Worm (Caenorhabditis elegans): ENCODE results near the gene sprr-1.

sprr-1 gene

ce11 chrX:15465050-15465449 lies 1.1 kb upstream of the sprr-1 start:
- TF ChIP-seq sdc-2 (tag; optimal IDR thresholded peaks at IDR 0.05) (no peak), fkh-10 (GFP tag; optimal IDR thresholded peaks at IDR 0.05) (no peak), ztf-16 (tag; optimal IDR thresholded peaks at IDR 0.05) (no peak), unc-42 (tag; optimal IDR thresholded peaks at IDR 0.05) (peak; percentile 32), pag-3 (tag; optimal IDR thresholded peaks at IDR 0.05; ENCODE audit: borderline replicate concordance) (no peak)

DNA sequence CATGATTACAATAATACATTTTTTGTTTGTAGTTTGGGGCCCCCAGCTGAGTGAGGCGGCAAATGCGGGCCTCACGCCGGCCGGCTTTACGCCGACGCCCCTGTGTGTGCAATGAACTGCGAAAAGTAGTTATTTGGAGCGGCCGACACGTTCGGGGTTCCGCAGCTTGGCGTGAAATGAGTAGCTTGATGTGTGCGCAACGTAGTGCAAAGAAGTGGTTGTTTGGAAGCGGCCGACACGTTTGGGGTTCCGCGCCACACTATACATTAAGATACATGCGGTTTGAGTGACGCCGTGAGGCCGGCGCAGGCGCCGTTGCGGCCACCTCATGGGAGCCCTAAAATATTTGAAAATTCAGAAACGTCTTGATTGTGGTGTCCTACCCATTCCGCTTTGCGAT lies 2.6 kb downstream of the sprr-1 start:
- TF ChIP-seq syd-9 (tag; optimal IDR thresholded peaks at IDR 0.05) (no peak), F13H6.1 (tag; optimal IDR thresholded peaks at IDR 0.05) (no peak), fax-1 (tag; optimal IDR thresholded peaks at IDR 0.05) (no peak), pat-9 (tag; optimal IDR thresholded peaks at IDR 0.05) (no peak), Y22D7AL.16 (tag; optimal IDR thresholded peaks at IDR 0.05) (no peak), ceh-9 (tag; optimal IDR thresholded peaks at IDR 0.05) (no peak), C08G9.2 (tag; optimal IDR thresholded peaks at IDR 0.05) (no peak), mec-3 (tag; optimal IDR thresholded peaks at IDR 0.05; ENCODE audit: borderline replicate concordance) (no peak), unc-42 (tag; optimal IDR thresholded peaks at IDR 0.05) (no peak), che-1 (tag; optimal IDR thresholded peaks at IDR 0.05) (no peak), dve-1 (tag; optimal IDR thresholded peaks at IDR 0.05) (no peak), tbx-2 (tag; optimal IDR thresholded peaks at IDR 0.05) (no peak), madf-2 (tag; optimal IDR thresholded peaks at IDR 0.05) (no peak), pag-3 (tag; optimal IDR thresholded peaks at IDR 0.05; ENCODE audit: borderline replicate concordance) (no peak), pqm-1 (tag; optimal IDR thresholded peaks at IDR 0.05) (no peak), ceh-19 (GFP tag; optimal IDR thresholded peaks at IDR 0.05) (no peak), dmd-4 (tag; optimal IDR thresholded peaks at IDR 0.05; ENCODE audit: borderline replicate concordance) (no peak)

DNA sequence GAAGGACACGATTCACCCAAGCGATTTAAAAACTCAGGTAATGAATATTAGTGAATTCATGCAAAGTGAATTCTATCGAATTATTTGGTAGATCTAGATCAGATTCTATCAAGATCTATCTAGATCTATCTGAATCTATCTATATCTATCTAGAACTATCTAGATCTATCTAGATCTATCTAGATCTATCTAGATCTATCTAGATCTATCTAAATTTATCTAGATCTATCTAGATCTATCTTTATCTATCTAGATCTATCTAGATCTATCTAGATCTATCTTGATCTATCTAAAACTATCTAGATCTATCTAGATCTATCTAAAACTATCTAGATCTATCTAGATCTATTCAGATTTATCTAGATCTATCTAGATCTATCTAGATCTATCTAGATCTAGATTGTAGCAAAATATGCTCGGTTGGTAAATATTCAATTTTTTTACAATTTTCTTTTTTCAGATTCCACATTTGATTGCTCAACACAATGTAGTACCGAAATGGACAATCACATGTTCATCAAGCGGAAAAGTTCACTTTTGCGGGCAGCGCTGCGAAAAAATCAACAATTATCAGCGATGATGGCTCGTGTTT lies 4.0 kb downstream of the sprr-1 start:
- no peak for TF ChIP-seq madf-2 (tag; optimal IDR thresholded peaks at IDR 0.05)
- peak; percentile 84 for TF ChIP-seq rnt-1 (tag; optimal IDR thresholded peaks at IDR 0.05)
- TF ChIP-seq ceh-9 (tag; optimal IDR thresholded peaks at IDR 0.05), result no peak

DNA sequence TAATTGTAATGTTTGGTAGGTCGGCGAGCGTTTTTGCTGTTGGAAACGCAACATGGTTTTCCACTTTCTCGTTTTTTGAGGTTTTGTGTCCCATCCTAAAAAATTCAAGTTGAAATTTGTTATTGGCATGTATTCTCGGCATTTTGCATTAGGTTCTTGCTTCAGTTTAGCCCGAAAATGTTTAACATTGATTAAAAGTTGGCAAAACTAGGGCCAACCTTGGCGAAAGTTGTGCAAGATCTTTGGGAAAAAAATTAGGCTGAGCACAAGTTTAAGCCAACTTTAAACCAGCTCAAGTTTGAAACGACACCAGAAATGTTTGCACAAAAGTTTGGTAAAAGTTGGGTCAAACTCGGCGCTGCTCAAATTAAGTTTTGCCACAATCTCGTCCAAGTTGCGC lies 11.2 kb downstream of the sprr-1 start, which contains the start of gene exc-1:
Gene exc-1 (minus strand): TSS at position 101 of the 400 bp plus-strand sequence.
- TF ChIP-seq unc-55 (GFP tag; optimal IDR thresholded peaks at IDR 0.05), result no peak
- no peak for TF ChIP-seq ceh-18 (tag; optimal IDR thresholded peaks at IDR 0.05)
- no peak for TF ChIP-seq ceh-34 (tag; optimal IDR thresholded peaks at IDR 0.05)
- no peak for TF ChIP-seq pha-2 (tag; optimal IDR thresholded peaks at IDR 0.05)
- no peak for TF ChIP-seq zip-5 (tag; optimal IDR thresholded peaks at IDR 0.05)
- TF ChIP-seq dve-1 (tag; optimal IDR thresholded peaks at IDR 0.05), result no peak
- no peak for TF ChIP-seq unc-86 (tag; optimal IDR thresholded peaks at IDR 0.05)

DNA sequence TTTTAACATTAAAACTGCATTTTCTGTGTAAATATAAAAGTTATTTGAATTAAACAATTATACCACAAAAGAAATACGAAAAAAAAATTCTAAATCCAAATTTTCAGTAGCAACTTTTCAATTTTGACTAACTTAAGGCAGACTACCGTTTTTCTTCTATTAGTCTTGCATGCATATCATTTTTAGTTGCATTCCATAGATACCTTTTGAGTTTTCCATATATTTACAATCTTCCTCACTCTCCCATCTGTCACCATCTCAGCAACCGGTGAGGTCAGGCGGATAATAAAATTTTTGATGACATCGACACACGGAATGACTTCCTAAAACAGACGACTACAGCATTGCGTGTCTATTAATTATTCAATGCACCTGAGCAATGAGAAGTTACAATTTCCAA lies 12.6 kb downstream of the sprr-1 start, which contains the start of gene gcy-36:
Gene gcy-36 (plus strand): TSS at position 301 of the 400 bp plus-strand sequence.
- TF ChIP-seq unc-86 (tag; optimal IDR thresholded peaks at IDR 0.05), result no peak
- TF ChIP-seq Y22D7AL.16 (tag; optimal IDR thresholded peaks at IDR 0.05), result no peak
- TF ChIP-seq hlh-30 (tag; optimal IDR thresholded peaks at IDR 0.05; ENCODE audit: insufficient read depth), result no peak
- TF ChIP-seq elt-4 (tag; optimal IDR thresholded peaks at IDR 0.05), result no peak
- no peak for TF ChIP-seq dve-1 (tag; optimal IDR thresholded peaks at IDR 0.05)
- no peak for TF ChIP-seq nhr-11 (tag; optimal IDR thresholded peaks at IDR 0.05)
- TF ChIP-seq sdc-2 (tag; optimal IDR thresholded peaks at IDR 0.05), result no peak
- TF ChIP-seq pat-9 (tag; optimal IDR thresholded peaks at IDR 0.05), result no peak
- no peak for TF ChIP-seq fkh-10 (GFP tag; optimal IDR thresholded peaks at IDR 0.05)
- no peak for TF ChIP-seq K09A11.1 (tag; optimal IDR thresholded peaks at IDR 0.05; ENCODE audit: insufficient read depth)
- no peak for TF ChIP-seq ceh-19 (GFP tag; optimal IDR thresholded peaks at IDR 0.05)
- TF ChIP-seq odd-2 (tag; optimal IDR thresholded peaks at IDR 0.05), result no peak
- TF ChIP-seq fkh-6 (tag; optimal IDR thresholded peaks at IDR 0.05), result no peak
- TF ChIP-seq nhr-232 (tag; optimal IDR thresholded peaks at IDR 0.05), result no peak
- TF ChIP-seq ceh-2 (tag; optimal IDR thresholded peaks at IDR 0.05), result no peak
- no peak for TF ChIP-seq pha-2 (tag; optimal IDR thresholded peaks at IDR 0.05)
- TF ChIP-seq npax-4 (tag; optimal IDR thresholded peaks at IDR 0.05), result no peak
- TF ChIP-seq ttx-3 (tag; optimal IDR thresholded peaks at IDR 0.05), result no peak
- TF ChIP-seq T23F11.4 (GFP tag; optimal IDR thresholded peaks at IDR 0.05), result no peak
- no peak for TF ChIP-seq pag-3 (tag; optimal IDR thresholded peaks at IDR 0.05; ENCODE audit: borderline replicate concordance)

Measured in whole organism, late embryonic.